Worm (Caenorhabditis elegans): ENCODE data around the gene F07B10.7.

- TF ChIP-seq F13C5.2 (tag; optimal IDR thresholded peaks at IDR 0.05) (no peak), scrt-1 (GFP tag; IDR thresholded peaks at IDR 0.05) (no peak), ama-1 (optimal IDR thresholded peaks at IDR 0.05) (no peak), tbx-37 (GFP tag; conservative IDR thresholded peaks at IDR 0.05) (no peak), tra-4 (tag; optimal IDR thresholded peaks at IDR 0.05) (no peak), aly-1 (tag; optimal IDR thresholded peaks at IDR 0.05) (no peak), tbx-11 (GFP tag; IDR thresholded peaks at IDR 0.05) (no peak), B0310.2 (tag; optimal IDR thresholded peaks at IDR 0.05) (no peak), sea-1 (GFP tag; conservative IDR thresholded peaks at IDR 0.05) (no peak)
Measured at ce11 chrV:11217394-11217793, 43.1 kb downstream of the F07B10.7 start, which contains the start of gene cyp-29A2.
